Worm (Caenorhabditis elegans) whole organism, L4/young adult: ENCODE results near the gene clec-24.

Source experiments
- W03F9.2 ChIP-seq: fragments of 150-350 bp; optimal IDR thresholded peaks from 2 replicates; lab custom pipeline; 2014; ENCODE audit warnings: missing biosample characterization, missing genetic modification characterization
- dao-5 ChIP-seq: sonication (generic microtip); optimal IDR thresholded peaks from 2 replicates; lab custom pipeline; 2016; ENCODE audit warnings: missing genotype, missing genetic modification characterization, moderate library complexity, missing compliant biosample characterization
- him-1 ChIP-seq: sonication (generic microtip); optimal IDR thresholded peaks from 2 replicates; lab custom pipeline; 2016; ENCODE audit warnings: missing genotype, missing genetic modification reagents, missing genetic modification characterization, missing compliant biosample characterization

Gene clec-24

ce11 chrV:16879532-16879931 lies 17.7 kb downstream of the clec-24 start:
- no peak for TF ChIP-seq dao-5
- no peak for TF ChIP-seq W03F9.2 (tag; lab: Kevin White, UChicago)
- no peak for TF ChIP-seq him-1 (tag; lab: Kevin White, UChicago)

ce11 chrV:16880054-16880453 lies 18.2 kb downstream of the clec-24 start, which contains the start of gene F09C6.3:
Gene F09C6.3 (minus strand): TSS chrV:16880154.
- no peak for TF ChIP-seq dao-5
- TF ChIP-seq W03F9.2 (tag; lab: Kevin White, UChicago) = no peak
- no peak for TF ChIP-seq him-1 (tag; lab: Kevin White, UChicago)

ce11 chrV:16880679-16881078 lies 18.9 kb downstream of the clec-24 start, which contains the start of gene F09C6.14:
Gene F09C6.14 (plus strand): TSS chrV:16880979.
- no peak for TF ChIP-seq him-1 (tag; lab: Kevin White, UChicago)
- no peak for TF ChIP-seq W03F9.2 (tag; lab: Kevin White, UChicago)
- no peak for TF ChIP-seq dao-5

- TF ChIP-seq W03F9.2 (tag; lab: Kevin White, UChicago) = no peak
- TF ChIP-seq him-1 (tag; lab: Kevin White, UChicago) = no peak
- no peak for TF ChIP-seq dao-5
Measured at ce11 chrV:16882260-16882918, 20.6 kb downstream of the clec-24 start, which contains the start of the genes F09C6.11 and F09C6.12. Gene F09C6.11 (minus strand): TSS chrV:16882310. Gene F09C6.12 (plus strand): TSS chrV:16882868.

- TF ChIP-seq him-1 (tag; lab: Kevin White, UChicago) (no peak), dao-5 (no peak), W03F9.2 (tag; lab: Kevin White, UChicago) (no peak)
Measured at ce11 chrV:16884744-16885143, 22.9 kb downstream of the clec-24 start, which contains the start of gene F09C6.13. Gene F09C6.13 (plus strand): TSS chrV:16885044.

- TF ChIP-seq dao-5 (no peak), him-1 (tag; lab: Kevin White, UChicago) (no peak), W03F9.2 (tag; lab: Kevin White, UChicago) (no peak)
Measured at ce11 chrV:16888788-16889325, 27.0 kb downstream of the clec-24 start, which contains the start of the genes ifas-2 and fbxa-44. Gene ifas-2 (minus strand): TSS chrV:16888888. Gene fbxa-44 (plus strand): TSS chrV:16889275.

- no peak for TF ChIP-seq dao-5
- TF ChIP-seq W03F9.2 (tag; lab: Kevin White, UChicago) = no peak
- no peak for TF ChIP-seq him-1 (tag; lab: Kevin White, UChicago)
Measured at ce11 chrV:16893440-16893839, 31.6 kb downstream of the clec-24 start, which contains the start of gene F09C6.15. Gene F09C6.15 (plus strand): TSS chrV:16893740.

ce11 chrV:16899355-16899754 lies 37.5 kb downstream of the clec-24 start, which contains the start of gene fbxa-45:
Gene fbxa-45 (minus strand): TSS chrV:16899455.
- TF ChIP-seq dao-5 (no peak), W03F9.2 (tag; lab: Kevin White, UChicago) (no peak), him-1 (tag; lab: Kevin White, UChicago) (no peak)

ce11 chrV:16902726-16903125 lies 40.9 kb downstream of the clec-24 start, which contains the start of gene srd-68:
Gene srd-68 (minus strand): TSS chrV:16902826.
- no peak for TF ChIP-seq W03F9.2 (tag; lab: Kevin White, UChicago)

ce11 chrV:16904612-16905011 lies 42.8 kb downstream of the clec-24 start, which contains the start of gene nhr-262:
Gene nhr-262 (plus strand): TSS chrV:16904912.
- no peak for TF ChIP-seq him-1 (tag; lab: Kevin White, UChicago)

ce11 chrV:16909871-16910270 lies 48.1 kb downstream of the clec-24 start, which contains the start of gene F09C6.16:
Gene F09C6.16 (minus strand): TSS chrV:16909971.
- no peak for TF ChIP-seq W03F9.2 (tag; lab: Kevin White, UChicago)
- no peak for TF ChIP-seq dao-5
- no peak for TF ChIP-seq him-1 (tag; lab: Kevin White, UChicago)

ce11 chrV:16910864-16911263 lies 49.1 kb downstream of the clec-24 start:
- TF ChIP-seq him-1 (tag; lab: Kevin White, UChicago) = no peak
- TF ChIP-seq W03F9.2 (tag; lab: Kevin White, UChicago) = no peak
- no peak for TF ChIP-seq dao-5

ce11 chrV:16911294-16911693 lies 49.5 kb downstream of the clec-24 start:
- TF ChIP-seq W03F9.2 (tag; lab: Kevin White, UChicago) (no peak), him-1 (tag; lab: Kevin White, UChicago) (no peak), dao-5 (no peak)

ce11 chrV:16911934-16912333 lies 50.1 kb downstream of the clec-24 start, which contains the start of gene nhr-116:
Gene nhr-116 (plus strand): TSS chrV:16912234.
- TF ChIP-seq him-1 (tag; lab: Kevin White, UChicago) (no peak), dao-5 (no peak), W03F9.2 (tag; lab: Kevin White, UChicago) (no peak)
